Worm (Caenorhabditis elegans) whole organism, midembryonic: Measurements from ENCODE around the gene lact-6.

ENCODE experiments used
- ztf-29 ChIP-seq: fragments of 200-800 bp; sonication (Bioruptor generic); IDR thresholded peaks from 2 replicates; pipeline ENCODE4 v1.3.6; 2022; ENCODE audit warnings: missing genetic modification reagents, missing genetic modification characterization, missing compliant biosample characterization

The lact-6 gene

ce11 chrIV:17380061-17380680, 51.0 kb downstream of the lact-6 start, which contains the start of the genes C30H6.9 and dlat-2:
Gene C30H6.9 (minus strand): TSS chrIV:17380170.
Gene dlat-2 (plus strand): TSS chrIV:17380626.
- no peak for TF ChIP-seq ztf-29 (GFP tag; lab: Robert Waterston, UW)
